Worm (Caenorhabditis elegans): ENCODE measurements around the gene srh-71.

ce11 chrII:3151615-3152014, 28.3 kb downstream of the srh-71 start, which contains the start of the genes T10D4.14 and T10D4.19:
- TF ChIP-seq ama-1 (optimal IDR thresholded peaks at IDR 0.05) (no peak), ztf-4 (tag; optimal IDR thresholded peaks at IDR 0.05) (no peak), unc-39 (tag; optimal IDR thresholded peaks at IDR 0.05) (no peak), ZK546.5 (tag; optimal IDR thresholded peaks at IDR 0.05) (no peak), mdl-1 (tag; optimal IDR thresholded peaks at IDR 0.05) (no peak), crh-2 (tag; optimal IDR thresholded peaks at IDR 0.05) (no peak), nhr-77 (tag; optimal IDR thresholded peaks at IDR 0.05) (no peak), lin-39 (tag; optimal IDR thresholded peaks at IDR 0.05) (no peak), nhr-10 (tag; optimal IDR thresholded peaks at IDR 0.05) (no peak), unc-55 (GFP tag; optimal IDR thresholded peaks at IDR 0.05) (no peak), ztf-11 (tag; optimal IDR thresholded peaks at IDR 0.05) (no peak), R02D3.7 (tag; optimal IDR thresholded peaks at IDR 0.05) (no peak)
